Worm (Caenorhabditis elegans) whole organism, L3 larva: ENCODE results near the gene ret-1.

Experiments
- R02D3.7 ChIP-seq: fragments of 150-350 bp; optimal IDR thresholded peaks from 2 replicates; lab custom pipeline; 2014; ENCODE audit warnings: missing biosample characterization, missing genetic modification characterization
- aly-2 ChIP-seq: fragments of 150-350 bp; optimal IDR thresholded peaks from 2 replicates; lab custom pipeline; 2014; ENCODE audit warnings: missing biosample characterization, missing genetic modification characterization
- ama-1 ChIP-seq: fragments of 150-350 bp; optimal IDR thresholded peaks from 2 replicates; lab custom pipeline; 2018
- ceh-16 ChIP-seq: sonication (generic microtip); optimal IDR thresholded peaks from 2 replicates; lab custom pipeline; 2017; ENCODE audit warnings: missing biosample characterization, missing genetic modification characterization
- ceh-28 ChIP-seq: fragments of 150-350 bp; optimal IDR thresholded peaks from 2 replicates; lab custom pipeline; 2014; ENCODE audit warnings: missing biosample characterization, missing genetic modification reagents, missing genetic modification characterization
- ceh-82 ChIP-seq: fragments of 150-350 bp; optimal IDR thresholded peaks from 2 replicates; lab custom pipeline; 2014; ENCODE audit warnings: missing biosample characterization, missing genetic modification characterization
- ceh-9 ChIP-seq: sonication (generic microtip); optimal IDR thresholded peaks from 2 replicates; lab custom pipeline; 2018; ENCODE audit warnings: missing biosample characterization, missing genetic modification characterization
- daf-12 ChIP-seq: fragments of 150-350 bp; optimal IDR thresholded peaks from 2 replicates; lab custom pipeline; 2014; ENCODE audit warnings: missing biosample characterization, missing genetic modification reagents, missing genetic modification characterization
- egl-27 ChIP-seq: sonication (generic microtip); optimal IDR thresholded peaks from 4 replicates; lab custom pipeline; 2017; ENCODE audit warnings: missing biosample characterization, missing genetic modification reagents, missing genetic modification characterization
- egl-5 ChIP-seq: fragments of 150-350 bp; optimal IDR thresholded peaks from 2 replicates; lab custom pipeline; 2017; ENCODE audit warnings: missing biosample characterization, missing genetic modification reagents, missing genetic modification characterization, inconsistent platforms
- elt-1 ChIP-seq: fragments of 150-350 bp; optimal IDR thresholded peaks from 2 replicates; lab custom pipeline; 2014; ENCODE audit warnings: missing biosample characterization, missing genetic modification characterization
- elt-2 ChIP-seq: sonication (generic microtip); optimal IDR thresholded peaks from 2 replicates; lab custom pipeline; 2016; ENCODE audit warnings: missing genetic modification reagents, mild to moderate bottlenecking, missing genetic modification characterization, missing compliant biosample characterization
- elt-3 ChIP-seq, 3 experiments: fragments of 150-350 bp in 1 of 3; sonication (generic microtip) in 2 of 3; optimal IDR thresholded peaks; 2 replicates in 2 of 3; 4 replicates in 1 of 3; lab custom pipeline; 2014 to 2017; ENCODE audit warnings: missing biosample characterization in 3 of 3, missing genetic modification characterization in 3 of 3
- fkh-10 ChIP-seq: sonication (generic microtip); optimal IDR thresholded peaks from 2 replicates; lab custom pipeline; 2017; ENCODE audit warnings: missing biosample characterization, missing genetic modification reagents, missing genetic modification characterization
- fos-1 ChIP-seq: fragments of 150-350 bp; optimal IDR thresholded peaks from 2 replicates; lab custom pipeline; 2014; ENCODE audit warnings: missing biosample characterization, missing genetic modification characterization
- hmg-11 ChIP-seq: sonication (generic microtip); optimal IDR thresholded peaks from 2 replicates; lab custom pipeline; 2016; ENCODE audit warnings: missing genetic modification characterization, missing compliant biosample characterization
- lin-15B ChIP-seq: fragments of 150-350 bp; optimal IDR thresholded peaks from 2 replicates; lab custom pipeline; 2014; ENCODE audit warnings: missing biosample characterization, missing genetic modification characterization
- lin-39 ChIP-seq: fragments of 150-350 bp; optimal IDR thresholded peaks from 2 replicates; lab custom pipeline; 2018; ENCODE audit warnings: missing biosample characterization, missing genetic modification reagents, missing genetic modification characterization
- mdl-1 ChIP-seq: fragments of 150-350 bp; optimal IDR thresholded peaks from 2 replicates; lab custom pipeline; 2014; ENCODE audit warnings: missing biosample characterization, missing genetic modification characterization
- mml-1 ChIP-seq: fragments of 150-350 bp; sonication (generic microtip); optimal IDR thresholded peaks from 3 replicates; lab custom pipeline; 2014; ENCODE audit warnings: missing biosample characterization, missing genetic modification characterization
- nhr-11 ChIP-seq: fragments of 150-350 bp; optimal IDR thresholded peaks from 2 replicates; lab custom pipeline; 2014; ENCODE audit warnings: missing biosample characterization, missing genetic modification characterization
- nhr-12 ChIP-seq: fragments of 150-350 bp; optimal IDR thresholded peaks from 2 replicates; lab custom pipeline; 2014; ENCODE audit warnings: missing biosample characterization, missing genetic modification characterization
- nhr-23 ChIP-seq: fragments of 150-350 bp; optimal IDR thresholded peaks from 2 replicates; lab custom pipeline; 2014; ENCODE audit warnings: missing biosample characterization, missing genetic modification reagents, missing genetic modification characterization
- nhr-237 ChIP-seq: fragments of 150-350 bp; optimal IDR thresholded peaks from 2 replicates; lab custom pipeline; 2014; ENCODE audit warnings: missing biosample characterization, missing genetic modification characterization
- nhr-25 ChIP-seq: sonication (generic microtip); optimal IDR thresholded peaks from 2 replicates; lab custom pipeline; 2017; ENCODE audit warnings: missing biosample characterization, missing genetic modification characterization
- nhr-28 ChIP-seq: fragments of 150-350 bp; optimal IDR thresholded peaks from 2 replicates; lab custom pipeline; 2014; ENCODE audit warnings: missing biosample characterization, missing genetic modification characterization
- nhr-77 ChIP-seq: fragments of 150-350 bp; optimal IDR thresholded peaks from 2 replicates; lab custom pipeline; 2014; ENCODE audit warnings: missing biosample characterization, missing genetic modification characterization
- pha-4 ChIP-seq: fragments of 150-350 bp; optimal IDR thresholded peaks from 2 replicates; lab custom pipeline; 2014; ENCODE audit warnings: missing biosample characterization, missing genetic modification reagents, missing genetic modification characterization
- pqm-1 ChIP-seq: fragments of 150-350 bp; optimal IDR thresholded peaks from 2 replicates; lab custom pipeline; 2017; ENCODE audit warnings: missing biosample characterization, missing genetic modification characterization, inconsistent platforms
- skn-1 ChIP-seq: fragments of 150-350 bp; optimal IDR thresholded peaks from 2 replicates; lab custom pipeline; 2014; ENCODE audit warnings: missing biosample characterization, missing genetic modification characterization
- snpc-4 ChIP-seq: fragments of 150-350 bp; optimal IDR thresholded peaks from 2 replicates; lab custom pipeline; 2014; ENCODE audit warnings: missing biosample characterization, missing genetic modification characterization
- tbx-2 ChIP-seq: sonication (generic microtip); optimal IDR thresholded peaks from 2 replicates; lab custom pipeline; 2016; ENCODE audit warnings: mild to moderate bottlenecking, missing genetic modification characterization, missing compliant biosample characterization
- unc-39 ChIP-seq: sonication (generic microtip); optimal IDR thresholded peaks from 4 replicates; lab custom pipeline; 2017; ENCODE audit warnings: missing biosample characterization, missing genetic modification characterization
- unc-62 ChIP-seq: fragments of 150-350 bp; sonication (generic microtip); optimal IDR thresholded peaks from 4 replicates; lab custom pipeline; 2014; ENCODE audit warnings: missing biosample characterization, missing genetic modification reagents, missing genetic modification characterization
- zag-1 ChIP-seq: fragments of 150-350 bp; optimal IDR thresholded peaks from 2 replicates; lab custom pipeline; 2014; ENCODE audit warnings: missing biosample characterization, missing genetic modification characterization
- ztf-11 ChIP-seq: fragments of 150-350 bp; optimal IDR thresholded peaks from 2 replicates; lab custom pipeline; 2014; ENCODE audit warnings: missing biosample characterization, missing genetic modification characterization
- ztf-4 ChIP-seq: fragments of 150-350 bp; optimal IDR thresholded peaks from 2 replicates; lab custom pipeline; 2014; ENCODE audit warnings: missing biosample characterization, missing genetic modification characterization

Gene ret-1

DNA sequence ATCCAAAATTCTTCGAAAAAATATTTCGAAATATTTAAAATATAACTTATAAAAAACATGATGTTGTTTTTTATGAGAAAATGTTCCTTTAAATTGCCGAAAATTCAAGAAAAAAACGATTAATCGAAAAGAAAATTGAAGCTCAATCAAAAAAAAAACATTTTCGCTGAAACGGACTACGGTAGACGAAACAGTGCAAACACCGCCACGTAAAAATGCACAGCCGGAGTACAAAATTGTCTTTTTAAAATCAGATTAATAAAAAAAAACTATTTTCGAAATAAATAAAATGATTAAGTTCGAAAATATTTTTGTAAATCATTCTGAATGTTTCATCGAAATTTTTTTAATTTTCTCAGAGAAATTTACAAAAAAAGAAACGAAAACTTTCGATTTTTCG lies 33.6 kb downstream of the ret-1 start:
- TF ChIP-seq elt-3 (tag; optimal IDR thresholded peaks at IDR 0.05; lab: Kevin White, UChicago) (no peak), ztf-11 (no peak), nhr-23 (tag; lab: Kevin White, UChicago) (no peak), skn-1 (tag; lab: Kevin White, UChicago) (no peak), mml-1 (no peak), fos-1 (tag; lab: Kevin White, UChicago) (no peak), egl-27 (tag; lab: Kevin White, UChicago) (no peak), lin-15B (tag; lab: Kevin White, UChicago) (no peak), elt-2 (no peak), egl-5 (tag; lab: Kevin White, UChicago) (no peak), hmg-11 (tag; lab: Kevin White, UChicago) (no peak), elt-1 (no peak), nhr-237 (tag; lab: Kevin White, UChicago) (no peak), nhr-25 (tag; lab: Kevin White, UChicago) (no peak), fkh-10 (no peak), tbx-2 (no peak), daf-12 (tag; lab: Kevin White, UChicago) (no peak), unc-62 (no peak), ztf-4 (tag; lab: Kevin White, UChicago) (no peak), nhr-12 (tag; lab: Kevin White, UChicago) (no peak)

DNA sequence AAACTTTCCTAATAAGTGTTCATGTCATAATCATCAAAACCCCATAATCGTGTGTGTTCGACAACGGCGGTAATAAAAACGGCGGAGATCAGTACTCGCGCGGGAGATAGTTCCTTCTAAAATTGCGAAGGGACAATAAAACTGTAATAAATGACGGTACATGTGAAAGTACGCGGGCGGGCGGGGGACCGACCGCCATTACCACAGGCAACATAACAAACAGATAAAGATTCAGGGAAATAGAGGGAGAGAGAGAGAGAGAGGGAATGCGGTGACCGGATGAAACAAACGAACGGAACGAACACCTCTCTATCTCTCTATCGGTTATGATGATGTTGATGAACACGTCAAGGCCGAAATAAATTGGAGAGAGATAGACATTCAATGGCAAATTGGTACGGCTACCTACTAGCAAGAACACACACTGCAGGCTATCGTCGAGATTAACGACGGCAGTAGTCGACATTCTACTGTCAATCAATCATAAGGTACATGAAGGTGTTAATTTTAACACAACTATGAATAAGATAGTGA lies 40.9 kb downstream of the ret-1 start:
- TF ChIP-seq unc-62 (no peak), nhr-12 (tag; lab: Kevin White, UChicago) (no peak), zag-1 (tag; lab: Kevin White, UChicago) (no peak), lin-39 (tag; lab: Kevin White, UChicago) (peak; percentile 2), ceh-82 (tag; lab: Kevin White, UChicago) (no peak), nhr-25 (tag; lab: Kevin White, UChicago) (peak; percentile 67), fos-1 (tag; lab: Kevin White, UChicago) (no peak), elt-1 (no peak), egl-27 (tag; lab: Kevin White, UChicago) (no peak)

DNA sequence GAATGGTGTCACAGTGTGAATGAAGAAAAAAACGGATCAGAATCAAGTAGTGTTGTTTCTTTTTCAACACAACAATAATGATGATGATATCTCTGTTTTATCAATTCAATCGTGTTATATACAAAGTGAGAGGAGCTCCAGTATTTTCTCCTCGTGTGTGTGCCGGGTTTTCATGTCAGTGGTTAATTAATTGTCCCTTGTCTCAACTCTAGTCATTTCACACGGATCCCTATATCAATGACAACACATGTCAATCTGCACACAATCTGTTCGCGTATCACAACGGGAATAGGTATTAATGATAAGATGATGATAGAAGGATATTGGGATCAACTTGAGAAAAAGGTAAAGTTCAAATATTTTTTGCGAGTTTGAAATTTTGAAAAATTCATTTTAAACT lies 46.8 kb downstream of the ret-1 start:
- TF ChIP-seq nhr-11 (tag; lab: Kevin White, UChicago) (peak; percentile 24), lin-15B (tag; lab: Kevin White, UChicago) (no peak), R02D3.7 (tag; lab: Kevin White, UChicago) (no peak), ceh-28 (tag; lab: Kevin White, UChicago) (no peak), lin-39 (tag; lab: Kevin White, UChicago) (peak; percentile 45), pha-4 (tag; lab: Kevin White, UChicago) (no peak)

DNA sequence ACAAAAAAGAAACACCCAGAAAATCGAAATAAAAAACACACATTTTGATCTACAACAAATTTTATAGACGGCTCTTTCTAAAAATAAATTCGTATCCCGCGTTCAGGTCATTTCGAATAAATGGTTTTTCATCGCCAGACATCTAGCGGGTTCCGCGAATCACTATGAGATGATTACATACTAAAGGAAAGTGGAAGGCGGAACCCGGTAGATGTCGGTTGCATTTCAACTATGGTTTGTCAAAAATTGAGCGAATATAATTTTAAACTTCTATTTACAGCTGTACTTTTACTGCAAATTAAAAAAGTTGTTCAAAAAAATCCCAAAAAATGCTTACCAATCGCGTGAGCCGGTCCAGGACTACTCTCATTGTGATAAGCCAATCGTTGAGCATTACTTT lies 49.3 kb downstream of the ret-1 start:
- TF ChIP-seq egl-5 (tag; lab: Kevin White, UChicago) (no peak), fos-1 (tag; lab: Kevin White, UChicago) (no peak), ceh-9 (tag; lab: Kevin White, UChicago) (no peak), hmg-11 (tag; lab: Kevin White, UChicago) (no peak), unc-39 (tag; lab: Kevin White, UChicago) (no peak), ztf-4 (tag; lab: Kevin White, UChicago) (no peak), mml-1 (no peak), tbx-2 (no peak), nhr-12 (tag; lab: Kevin White, UChicago) (no peak)

DNA sequence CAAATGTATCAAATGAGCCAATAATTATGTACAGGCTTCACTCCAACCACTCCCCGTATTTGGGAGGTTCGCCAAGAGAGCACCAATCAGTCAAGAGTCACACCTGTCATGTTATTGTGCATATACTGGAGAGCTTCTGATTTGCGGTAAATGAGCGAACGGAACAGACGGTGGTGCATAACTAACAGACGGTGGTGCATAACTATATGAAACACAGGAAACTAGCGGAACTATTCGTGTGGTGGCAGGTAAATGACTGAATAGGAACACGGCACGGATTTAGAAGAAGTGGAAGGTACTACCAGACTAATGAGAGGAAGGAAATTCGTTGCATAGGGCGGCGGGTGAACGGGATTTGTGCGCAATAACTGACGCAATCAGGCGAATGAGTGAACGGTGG lies 54.2 kb downstream of the ret-1 start:
- TF ChIP-seq pqm-1 (no peak), unc-39 (tag; lab: Kevin White, UChicago) (no peak), nhr-28 (no peak), fos-1 (tag; lab: Kevin White, UChicago) (no peak), aly-2 (tag; lab: Kevin White, UChicago) (no peak), ceh-28 (tag; lab: Kevin White, UChicago) (no peak), nhr-11 (tag; lab: Kevin White, UChicago) (no peak), elt-3 (tag; optimal IDR thresholded peaks at IDR 0.05; lab: Kevin White, UChicago) (no peak)
- TF ChIP-seq, all 47 proteins: peak for 0

DNA sequence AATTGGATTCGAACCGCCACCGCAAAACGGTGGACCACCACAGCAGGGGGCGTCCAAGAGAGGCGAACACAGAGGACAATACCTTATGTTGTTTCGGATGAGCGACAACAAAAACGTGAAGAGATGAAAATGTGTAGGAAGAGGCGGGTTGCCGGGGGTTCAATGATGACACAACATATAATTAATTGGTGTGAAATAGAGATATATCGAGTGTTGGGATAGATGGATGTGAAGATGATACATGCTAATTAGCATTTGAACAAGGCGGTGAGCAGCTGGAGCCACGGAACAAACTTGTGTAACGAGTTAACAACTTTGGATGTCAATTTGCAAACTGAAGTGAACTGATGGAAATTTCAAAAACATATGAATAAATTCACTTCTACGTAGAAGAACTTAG lies 54.9 kb downstream of the ret-1 start:
- TF ChIP-seq hmg-11 (tag; lab: Kevin White, UChicago) (no peak), elt-3 (tag; optimal IDR thresholded peaks at IDR 0.05; lab: Kevin White, UChicago) (no peak), snpc-4 (no peak), ceh-16 (no peak), ceh-28 (tag; lab: Kevin White, UChicago) (no peak), daf-12 (tag; lab: Kevin White, UChicago) (no peak), elt-2 (no peak), nhr-11 (tag; lab: Kevin White, UChicago) (no peak), ama-1 (lab: Kevin White, UChicago) (no peak), pqm-1 (no peak), lin-15B (tag; lab: Kevin White, UChicago) (no peak), nhr-237 (tag; lab: Kevin White, UChicago) (no peak), nhr-77 (tag; lab: Kevin White, UChicago) (no peak), pha-4 (tag; lab: Kevin White, UChicago) (no peak), elt-1 (no peak), mdl-1 (tag; lab: Kevin White, UChicago) (no peak), ztf-4 (tag; lab: Kevin White, UChicago) (no peak), nhr-28 (no peak), ceh-9 (tag; lab: Kevin White, UChicago) (no peak)
